Worm (Caenorhabditis elegans) whole organism, mixed stage, embryonic: ENCODE results near the gene srz-14.

Experiments
- elt-3 ChIP-seq: fragments of 150-350 bp; optimal IDR thresholded peaks from 2 replicates; lab custom pipeline; 2014; ENCODE audit warnings: missing biosample characterization, missing genetic modification characterization
- sptf-1 ChIP-seq: sonication (generic microtip); optimal IDR thresholded peaks from 2 replicates; lab custom pipeline; 2017; ENCODE audit warnings: mild to moderate bottlenecking, missing genetic modification characterization, moderate library complexity, missing compliant biosample characterization
- ztf-11 ChIP-seq: fragments of 150-350 bp; optimal IDR thresholded peaks from 2 replicates; lab custom pipeline; 2014; ENCODE audit warnings: missing biosample characterization, missing genetic modification characterization

DNA sequence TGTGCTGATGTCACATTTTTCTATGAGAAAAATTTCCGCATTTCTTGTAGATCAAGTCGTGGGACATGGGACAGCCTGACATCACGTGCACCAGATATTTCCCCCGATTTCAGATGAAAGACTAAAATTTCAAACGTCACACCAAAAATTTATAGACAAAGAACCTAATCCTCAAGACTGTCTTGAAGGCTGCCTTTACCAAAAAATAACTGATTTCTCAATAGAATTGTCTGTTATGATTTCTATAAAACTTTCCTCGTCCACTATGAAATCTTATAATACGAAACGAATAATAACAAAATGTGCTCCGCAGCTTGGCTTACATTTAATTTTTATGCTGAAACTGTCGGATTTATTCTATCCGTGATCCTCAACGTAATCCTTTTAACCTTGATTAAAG is 3.1 kb upstream of the srz-14 start, which contains the start of gene str-106:
- no peak for TF ChIP-seq elt-3 (tag; lab: Kevin White, UChicago)
- TF ChIP-seq ztf-11 (tag; lab: Kevin White, UChicago) = no peak
- TF ChIP-seq sptf-1 (tag; lab: Kevin White, UChicago) = no peak
